Worm (Caenorhabditis elegans): ENCODE results near the gene C07E3.9.

The C07E3.9 gene

DNA sequence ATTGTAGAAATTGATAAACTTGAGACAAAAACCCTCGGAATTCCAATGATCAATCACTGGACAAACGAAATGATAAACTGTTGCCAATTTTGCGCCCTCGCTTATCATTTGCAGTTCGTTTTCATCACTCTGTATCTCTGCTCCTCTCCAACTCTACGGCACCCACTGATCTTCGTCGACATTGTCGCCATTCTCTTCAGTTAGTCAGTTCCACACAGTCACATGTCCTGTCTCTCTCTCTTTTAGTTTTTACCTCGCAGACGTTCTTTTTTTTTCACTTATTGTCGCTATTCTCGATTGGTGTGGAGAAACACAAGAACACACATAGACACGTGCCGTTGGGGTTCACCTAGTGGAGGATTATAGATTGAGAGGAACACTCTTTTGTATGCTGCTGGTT, 38.5 kb downstream of the C07E3.9 start (continued):
- TF ChIP-seq snpc-3.4 (tag; optimal IDR thresholded peaks at IDR 0.05) (no peak), F23B12.7 (tag; optimal IDR thresholded peaks at IDR 0.05; ENCODE audit: insufficient read depth) (no peak), efl-1 (GFP tag; optimal IDR thresholded peaks at IDR 0.05) (no peak), ceh-91 (GFP tag; IDR thresholded peaks at IDR 0.05) (no peak), egl-44 (GFP tag; IDR thresholded peaks at IDR 0.05) (peak; percentile 66; the same call in 1 of the 2 replicates), hrde-1 (tag; optimal IDR thresholded peaks at IDR 0.05; ENCODE audit: borderline replicate concordance) (no peak), F55B11.4 (tag; optimal IDR thresholded peaks at IDR 0.05; ENCODE audit: borderline replicate concordance, insufficient read depth) (no peak), T26A5.8 (tag; optimal IDR thresholded peaks at IDR 0.05) (no peak), dox-1 (GFP tag; IDR thresholded peaks at IDR 0.05) (peak; percentile 48; the same call in 1 of the 2 replicates), lin-40 (tag; optimal IDR thresholded peaks at IDR 0.05) (peak; percentile 75), hmg-1.2 (GFP tag; IDR thresholded peaks at IDR 0.05) (peak; percentile 51; the same call in 1 of the 2 replicates), madf-10 (tag; optimal IDR thresholded peaks at IDR 0.05) (peak; percentile 52), egl-18 (GFP tag; IDR thresholded peaks at IDR 0.05) (no peak), attf-6 (GFP tag; IDR thresholded peaks at IDR 0.05) (no peak), let-526 (GFP tag; IDR thresholded peaks at IDR 0.05) (peak; percentile 62; the same call in 1 of the 2 replicates), ceh-100 (GFP tag; IDR thresholded peaks at IDR 0.05) (no peak), lsl-1 (GFP tag; optimal IDR thresholded peaks at IDR 0.05) (no peak), F39B2.1 (GFP tag; IDR thresholded peaks at IDR 0.05) (no peak), B0261.1 (tag; optimal IDR thresholded peaks at IDR 0.05) (no peak), nfya-1 (tag; optimal IDR thresholded peaks at IDR 0.05; ENCODE audit: borderline replicate concordance, insufficient read depth) (no peak), ceh-79 (tag; optimal IDR thresholded peaks at IDR 0.05) (no peak), lsy-27 (tag; optimal IDR thresholded peaks at IDR 0.05; ENCODE audit: borderline replicate concordance, insufficient read depth) (no peak), hmg-20 (GFP tag; IDR thresholded peaks at IDR 0.05) (no peak), Y53G8AR.9 (GFP tag; conservative IDR thresholded peaks at IDR 0.05) (peak; percentile 6; the same call in 1 of the 2 replicates), B0035.1 (tag; optimal IDR thresholded peaks at IDR 0.05) (no peak), hsf-1 (GFP tag; IDR thresholded peaks at IDR 0.05) (0 out of 2 replicates have a peak, but pooled peaks have one; percentile 43), F49E8.2 (tag; optimal IDR thresholded peaks at IDR 0.05; ENCODE audit: insufficient read depth) (no peak), hlh-26 (GFP tag; conservative IDR thresholded peaks at IDR 0.05) (no peak), ztf-3 (GFP tag; optimal IDR thresholded peaks at IDR 0.05) (no peak), akir-1 (GFP tag; optimal IDR thresholded peaks at IDR 0.05) (no peak), bed-1 (GFP tag; IDR thresholded peaks at IDR 0.05) (no peak), ztf-26 (tag; optimal IDR thresholded peaks at IDR 0.05) (peak; percentile 89), Y79H2A.3 (GFP tag; conservative IDR thresholded peaks at IDR 0.05) (no peak), madf-6 (GFP tag; IDR thresholded peaks at IDR 0.05) (no peak), B0336.3 (GFP tag; IDR thresholded peaks at IDR 0.05) (peak; percentile 49; the same call in 1 of the 2 replicates), ceh-40 (GFP tag; IDR thresholded peaks at IDR 0.05) (no peak), ceh-27 (GFP tag; optimal IDR thresholded peaks at IDR 0.05) (peak; percentile 65), sptf-2 (GFP tag; optimal IDR thresholded peaks at IDR 0.05) (no peak), lir-1 (GFP tag; conservative IDR thresholded peaks at IDR 0.05) (no peak), ceh-58 (GFP tag; IDR thresholded peaks at IDR 0.05) (no peak), fkh-3 (tag; optimal IDR thresholded peaks at IDR 0.05) (no peak), gei-17 (GFP tag; optimal IDR thresholded peaks at IDR 0.05) (peak; percentile 6)
